Fruit fly (Drosophila melanogaster) whole organism, embryonic: ENCODE data around the gene Rab9Db.

ENCODE experiments used
- ATbp ChIP-seq: fragments of 200-800 bp; sonication (Bioruptor generic); optimal IDR thresholded peaks from 2 replicates; lab custom pipeline; 2017; ENCODE audit warnings: missing biosample characterization, mild to moderate bottlenecking, missing genetic modification characterization, missing genetic modification reagents
- Abd-B ChIP-seq: fragments of 200-800 bp; sonication (Bioruptor generic); optimal IDR thresholded peaks from 2 replicates; lab custom pipeline; 2018; ENCODE audit warnings: missing biosample characterization, mild to moderate bottlenecking, missing genetic modification characterization, moderate library complexity
- Aef1 ChIP-seq: fragments of 200-800 bp; sonication (Bioruptor generic); IDR thresholded peaks from 3 replicates; pipeline ENCODE4 v1.3.6; 2022; ENCODE audit warnings: missing biosample characterization, missing genetic modification characterization
- Antp ChIP-seq: fragments of 200-800 bp; sonication (Bioruptor generic); optimal IDR thresholded peaks from 3 replicates; lab custom pipeline; 2016; ENCODE audit warnings: missing biosample characterization, missing genetic modification characterization
- CG11456 ChIP-seq: fragments of 200-800 bp; sonication (Bioruptor generic); IDR thresholded peaks from 3 replicates; pipeline ENCODE4 v1.3.6; 2022; ENCODE audit warnings: missing biosample characterization, missing genetic modification characterization
- CG11696 ChIP-seq: fragments of 200-800 bp; sonication (Bioruptor generic); IDR thresholded peaks from 2 replicates; pipeline ENCODE4 v1.3.6; 2022; ENCODE audit warnings: missing biosample characterization, missing genetic modification characterization
- CG12104 ChIP-seq: fragments of 200-800 bp; sonication (Bioruptor generic); optimal IDR thresholded peaks from 3 replicates; lab custom pipeline; 2016; ENCODE audit warnings: missing biosample characterization, missing genetic modification characterization
- CG12299 ChIP-seq: fragments of 200-800 bp; sonication (Bioruptor generic); optimal IDR thresholded peaks from 2 replicates; lab custom pipeline; 2018; ENCODE audit warnings: missing biosample characterization, mild to moderate bottlenecking, missing genetic modification characterization
- CG13624 ChIP-seq: fragments of 200-800 bp; sonication (Bioruptor generic); optimal IDR thresholded peaks from 2 replicates; lab custom pipeline; 2016; ENCODE audit warnings: missing biosample characterization, missing genetic modification characterization
- CG17361 ChIP-seq: fragments of 200-800 bp; sonication (Bioruptor generic); IDR thresholded peaks from 3 replicates; pipeline ENCODE4 v1.3.6; 2022; ENCODE audit warnings: missing biosample characterization, missing genetic modification characterization
- CG17912 ChIP-seq: fragments of 200-800 bp; sonication (Bioruptor generic); optimal IDR thresholded peaks from 2 replicates; lab custom pipeline; 2018; ENCODE audit warnings: missing biosample characterization, mild to moderate bottlenecking, missing genetic modification characterization
- CG2120 ChIP-seq: fragments of 200-800 bp; sonication (Bioruptor generic); optimal IDR thresholded peaks from 3 replicates; lab custom pipeline; 2016; ENCODE audit warnings: missing biosample characterization, missing genetic modification characterization
- CG4360 ChIP-seq: fragments of 200-800 bp; sonication (Bioruptor generic); IDR thresholded peaks from 2 replicates; pipeline ENCODE4 v1.3.6; 2022; ENCODE audit warnings: missing biosample characterization, missing genetic modification characterization
- CG43689 ChIP-seq: fragments of 200-800 bp; sonication (Bioruptor generic); IDR thresholded peaks from 2 replicates; pipeline ENCODE4 v1.3.6; 2022; ENCODE audit warnings: missing biosample characterization, missing genetic modification characterization
- CG5245 ChIP-seq: fragments of 200-800 bp; sonication (Bioruptor generic); optimal IDR thresholded peaks from 3 replicates; lab custom pipeline; 2016; ENCODE audit warnings: missing biosample characterization, missing genetic modification characterization
- CG7556 ChIP-seq: fragments of 200-800 bp; sonication (Bioruptor generic); optimal IDR thresholded peaks from 2 replicates; lab custom pipeline; 2017; ENCODE audit warnings: missing biosample characterization, mild to moderate bottlenecking, missing genetic modification characterization
- CG8089 ChIP-seq: fragments of 200-800 bp; sonication (Bioruptor generic); optimal IDR thresholded peaks from 3 replicates; lab custom pipeline; 2016; ENCODE audit warnings: missing biosample characterization, missing genetic modification characterization
- CG8290 ChIP-seq, 3 experiments: fragments of 200-800 bp; sonication (Bioruptor generic); optimal IDR thresholded peaks; 2 replicates each; lab custom pipeline; 2016 to 2019; ENCODE audit warnings: missing biosample characterization in 3 of 3, missing genetic modification characterization in 3 of 3, mild to moderate bottlenecking in 2 of 3, moderate library complexity in 1 of 3
- CG8478 ChIP-seq: fragments of >200 bp; optimal IDR thresholded peaks from 2 replicates; lab custom pipeline; 2018
- CG9817 ChIP-seq: fragments of 200-800 bp; sonication (Bioruptor generic); optimal IDR thresholded peaks from 2 replicates; lab custom pipeline; 2018; ENCODE audit warnings: missing biosample characterization, mild to moderate bottlenecking, missing genetic modification characterization, moderate library complexity
- CrebB ChIP-seq: fragments of 200-800 bp; sonication (Bioruptor generic); optimal IDR thresholded peaks from 3 replicates; lab custom pipeline; 2018; ENCODE audit warnings: missing biosample characterization, mild to moderate bottlenecking, missing genetic modification characterization
- Dbx ChIP-seq: fragments of 200-800 bp; sonication (Bioruptor generic); IDR thresholded peaks from 3 replicates; pipeline ENCODE4 v1.3.6; 2022; ENCODE audit warnings: missing biosample characterization, missing genetic modification characterization
- Dfd ChIP-seq, 2 experiments: fragments of >200 bp; optimal IDR thresholded peaks; 2 replicates each; lab custom pipeline; 2017; ENCODE audit warnings: missing biosample characterization in 2 of 2, missing genetic modification characterization in 2 of 2
- Dip2 ChIP-seq: fragments of 200-800 bp; sonication (Bioruptor generic); IDR thresholded peaks from 2 replicates; pipeline ENCODE4 v1.3.6; 2022; ENCODE audit warnings: missing biosample characterization, missing genetic modification characterization
- ERR ChIP-seq: fragments of 200-800 bp; sonication (Bioruptor generic); optimal IDR thresholded peaks from 2 replicates; lab custom pipeline; 2016; ENCODE audit warnings: missing biosample characterization, missing genetic modification characterization
- Fer1 ChIP-seq: fragments of 200-800 bp; sonication (Bioruptor generic); optimal IDR thresholded peaks from 2 replicates; lab custom pipeline; 2017; ENCODE audit warnings: missing biosample characterization, mild to moderate bottlenecking, missing genetic modification characterization
- Hmx ChIP-seq: fragments of 200-800 bp; sonication (Bioruptor generic); optimal IDR thresholded peaks from 2 replicates; lab custom pipeline; 2016; ENCODE audit warnings: missing biosample characterization, missing genetic modification characterization
- Max ChIP-seq: fragments of 200-800 bp; sonication (Bioruptor generic); optimal IDR thresholded peaks from 2 replicates; lab custom pipeline; 2016; ENCODE audit warnings: missing biosample characterization, mild to moderate bottlenecking, missing genetic modification characterization
- Meics ChIP-seq: fragments of 200-800 bp; sonication (Bioruptor generic); optimal IDR thresholded peaks from 2 replicates; lab custom pipeline; 2017; ENCODE audit warnings: missing biosample characterization, mild to moderate bottlenecking, missing genetic modification characterization
- Rfx ChIP-seq: fragments of 200-800 bp; sonication (Bioruptor generic); IDR thresholded peaks from 2 replicates; pipeline ENCODE4 v1.3.6; 2022; ENCODE audit warnings: missing biosample characterization, missing genetic modification characterization
- Rx ChIP-seq: fragments of 200-800 bp; sonication (Bioruptor generic); IDR thresholded peaks from 2 replicates; pipeline ENCODE4 v1.3.6; 2022; ENCODE audit warnings: missing biosample characterization, missing genetic modification characterization
- Side ChIP-seq: fragments of 200-800 bp; sonication (Bioruptor generic); optimal IDR thresholded peaks from 2 replicates; lab custom pipeline; 2016; ENCODE audit warnings: missing biosample characterization, missing genetic modification characterization
- Xrp1 ChIP-seq: fragments of 200-800 bp; sonication (Bioruptor generic); IDR thresholded peaks from 2 replicates; pipeline ENCODE4 v1.3.6; 2022; ENCODE audit warnings: missing biosample characterization, missing genetic modification characterization
- aop ChIP-seq: fragments of 200-800 bp; sonication (Bioruptor generic); IDR thresholded peaks from 2 replicates; pipeline ENCODE4 v1.3.6; 2022; ENCODE audit warnings: missing biosample characterization, missing genetic modification characterization
- bbx ChIP-seq: fragments of 200-800 bp; sonication (Bioruptor generic); IDR thresholded peaks from 2 replicates; pipeline ENCODE4 v1.3.6; 2022; ENCODE audit warnings: missing biosample characterization, missing genetic modification characterization; ENCODE audit not compliant: partially characterized antibody
- cato ChIP-seq: fragments of 200-800 bp; sonication (Bioruptor generic); optimal IDR thresholded peaks from 2 replicates; lab custom pipeline; 2016; ENCODE audit warnings: missing biosample characterization, missing genetic modification characterization, borderline replicate concordance
- ftz-f1 ChIP-seq: fragments of 200-800 bp; sonication (Bioruptor generic); optimal IDR thresholded peaks from 2 replicates; lab custom pipeline; 2016; ENCODE audit warnings: missing biosample characterization, missing genetic modification characterization
- gfzf ChIP-seq: fragments of 200-800 bp; sonication (Bioruptor generic); optimal IDR thresholded peaks from 2 replicates; lab custom pipeline; 2016; ENCODE audit warnings: missing biosample characterization, mild to moderate bottlenecking, missing genetic modification characterization, moderate library complexity
- hb ChIP-seq: fragments of 200-800 bp; sonication (Bioruptor generic); IDR thresholded peaks from 3 replicates; pipeline ENCODE4 v1.3.6; 2022; ENCODE audit warnings: missing biosample characterization, missing genetic modification characterization; ENCODE audit not compliant: partially characterized antibody
- ind ChIP-seq: fragments of 200-800 bp; sonication (Bioruptor generic); optimal IDR thresholded peaks from 3 replicates; lab custom pipeline; 2016; ENCODE audit warnings: missing biosample characterization, missing genetic modification characterization
- inv ChIP-seq: fragments of 200-800 bp; sonication (Bioruptor generic); IDR thresholded peaks from 2 replicates; pipeline ENCODE4 v1.3.6; 2022; ENCODE audit warnings: missing biosample characterization, missing genetic modification characterization; ENCODE audit not compliant: partially characterized antibody
- knrl ChIP-seq: fragments of 200-800 bp; sonication (Bioruptor generic); IDR thresholded peaks from 3 replicates; pipeline ENCODE4 v1.3.6; 2022; ENCODE audit warnings: missing biosample characterization, missing genetic modification characterization; ENCODE audit not compliant: partially characterized antibody
- lab ChIP-seq: fragments of 200-800 bp; sonication (Bioruptor generic); optimal IDR thresholded peaks from 3 replicates; lab custom pipeline; 2017; ENCODE audit warnings: missing biosample characterization, missing genetic modification characterization, mild to moderate bottlenecking, moderate library complexity, missing genetic modification reagents
- org-1 ChIP-seq: fragments of 200-800 bp; sonication (Bioruptor generic); optimal IDR thresholded peaks from 2 replicates; lab custom pipeline; 2017; ENCODE audit warnings: missing biosample characterization, missing genetic modification characterization
- prd ChIP-seq, 3 experiments: fragments of >200 bp in 2 of 3; fragments of 200-800 bp in 1 of 3; sonication (Bioruptor generic) in 1 of 3; optimal IDR thresholded peaks in 2 of 3; IDR thresholded peaks in 1 of 3; 2 replicates in 2 of 3; 3 replicates in 1 of 3; pipeline versions ENCODE4 v1.3.6 to Lab custom; 2017 to 2022; ENCODE audit warnings: missing biosample characterization in 1 of 3, missing genetic modification characterization in 1 of 3
- seq ChIP-seq: fragments of 200-800 bp; sonication (Bioruptor generic); IDR thresholded peaks from 2 replicates; pipeline ENCODE4 v1.3.6; 2022; ENCODE audit warnings: missing biosample characterization, missing genetic modification characterization
- stwl ChIP-seq: fragments of 200-800 bp; sonication (Bioruptor generic); optimal IDR thresholded peaks from 3 replicates; lab custom pipeline; 2018; ENCODE audit warnings: missing biosample characterization, mild to moderate bottlenecking, missing genetic modification characterization, moderate library complexity
- tgo ChIP-seq: fragments of 200-800 bp; sonication (Bioruptor generic); IDR thresholded peaks from 3 replicates; pipeline ENCODE4 v1.3.6; 2022; ENCODE audit warnings: missing biosample characterization, missing genetic modification characterization
- vnd ChIP-seq: fragments of 200-800 bp; sonication (Bioruptor generic); IDR thresholded peaks from 3 replicates; pipeline ENCODE4 v1.3.6; 2022; ENCODE audit warnings: missing biosample characterization, missing genetic modification characterization; ENCODE audit not compliant: partially characterized antibody

Rab9Db gene

dm6 chrX:10600254-10600916 is 22.6 kb downstream of the Rab9Db start (continued):
- TF ChIP-seq CG8290 (GFP tag; optimal IDR thresholded peaks at IDR 0.05; lab: Kevin White, UChicago) = no peak
- peak in 1 of 2 experiments; percentile 66 for TF ChIP-seq CG8290 (tag; optimal IDR thresholded peaks at IDR 0.05; lab: Kevin White, UChicago)
- peak; percentile 47; the same call in 1 of the 3 replicates for TF ChIP-seq Dbx
- TF ChIP-seq CrebB (tag; lab: Kevin White, UChicago) = no peak
- TF ChIP-seq Xrp1 (GFP tag; lab: Robert Waterston, UW) = peak; percentile 62; the same call in 1 of the 2 replicates
- TF ChIP-seq Dfd (GFP tag; optimal IDR thresholded peaks at IDR 0.05; lab: Kevin White, UChicago) = no peak
- TF ChIP-seq CG2120 (GFP tag; lab: Kevin White, UChicago) = peak; percentile 59
- TF ChIP-seq Antp (GFP tag; lab: Kevin White, UChicago) = peak; percentile 34
- TF ChIP-seq Meics (GFP tag; lab: Kevin White, UChicago) = peak; percentile 49
- TF ChIP-seq cato (GFP tag; lab: Kevin White, UChicago) = no peak
- no peak for TF ChIP-seq CG43689
- TF ChIP-seq Max (GFP tag; lab: Kevin White, UChicago) = no peak
- TF ChIP-seq Rfx (GFP tag; lab: Robert Waterston, UW) = peak; percentile 71
- TF ChIP-seq Aef1 = peak; percentile 73
- peak; percentile 66 for TF ChIP-seq lab (GFP tag; lab: Kevin White, UChicago)
- TF ChIP-seq CG11456 = peak; percentile 61; the same call in 1 of the 3 replicates
- peak; percentile 39 for TF ChIP-seq ERR (GFP tag; lab: Kevin White, UChicago)
- peak; percentile 39 for TF ChIP-seq CG13624
- no peak for TF ChIP-seq vnd (GFP tag; lab: Robert Waterston, UW)
- TF ChIP-seq hb (GFP tag; lab: Robert Waterston, UW) = no peak
- TF ChIP-seq CG17361 (GFP tag; lab: Robert Waterston, UW) = peak; percentile 39; the same call in 2 of the 3 replicates
- TF ChIP-seq prd (optimal IDR thresholded peaks at IDR 0.05; lab: Kevin White, UChicago) = no peak
- TF ChIP-seq prd (GFP tag; IDR thresholded peaks at IDR 0.05; lab: Robert Waterston, UW) = peak; percentile 81
- TF ChIP-seq stwl = no peak
- no peak for TF ChIP-seq ATbp (GFP tag; lab: Kevin White, UChicago)
- peak; percentile 0 for TF ChIP-seq Abd-B (GFP tag; lab: Kevin White, UChicago)
- peak; percentile 32 for TF ChIP-seq CG5245 (GFP tag; lab: Kevin White, UChicago)
- no peak for TF ChIP-seq knrl (GFP tag; lab: Robert Waterston, UW)
- TF ChIP-seq CG8089 = no peak
- TF ChIP-seq tgo = peak; percentile 74; the same call in 2 of the 3 replicates
- TF ChIP-seq CG4360 (GFP tag; lab: Robert Waterston, UW) = peak; percentile 26; the same call in 1 of the 2 replicates
- no peak for TF ChIP-seq aop
- no peak for TF ChIP-seq CG8478 (lab: Kevin White, UChicago)
- TF ChIP-seq bbx = no peak
- no peak for TF ChIP-seq CG17912 (GFP tag; lab: Kevin White, UChicago)
- TF ChIP-seq Rx (GFP tag; lab: Robert Waterston, UW) = peak; percentile 69
- no peak for TF ChIP-seq CG12104 (GFP tag; lab: Kevin White, UChicago)
- peak; percentile 64 for TF ChIP-seq CG9817 (tag; lab: Kevin White, UChicago)
- no peak for TF ChIP-seq org-1
- peak; percentile 60 for TF ChIP-seq ind (GFP tag; lab: Kevin White, UChicago)
- peak; percentile 16 for TF ChIP-seq Fer1 (GFP tag; lab: Kevin White, UChicago)
- TF ChIP-seq CG11696 (GFP tag; lab: Robert Waterston, UW) = no peak
- TF ChIP-seq Side = peak; percentile 18
- TF ChIP-seq ftz-f1 (GFP tag; lab: Kevin White, UChicago) = no peak
- no peak for TF ChIP-seq gfzf (GFP tag; lab: Kevin White, UChicago)
- TF ChIP-seq Hmx (GFP tag; lab: Kevin White, UChicago) = no peak
- no peak for TF ChIP-seq Dip2 (GFP tag; lab: Robert Waterston, UW)
- TF ChIP-seq inv (GFP tag; lab: Robert Waterston, UW) = no peak
- TF ChIP-seq seq (GFP tag; lab: Robert Waterston, UW) = peak; percentile 57; the same call in 1 of the 2 replicates
- TF ChIP-seq CG12299 (tag; lab: Kevin White, UChicago) = no peak
- no peak for TF ChIP-seq CG7556 (GFP tag; lab: Kevin White, UChicago)
